Worm (Caenorhabditis elegans) whole organism, L4 larva: ENCODE data around the gene fut-6.

Experiments
- ZK546.5 ChIP-seq, 2 experiments: sonication (generic microtip); optimal IDR thresholded peaks; 2 replicates each; lab custom pipeline; 2017; ENCODE audit warnings: missing biosample characterization in 2 of 2, missing genetic modification characterization in 2 of 2
- arid-1 ChIP-seq: fragments of 200-800 bp; sonication (Bioruptor generic); conservative IDR thresholded peaks from 2 replicates; pipeline ENCODE4 v1.3.6; 2022; ENCODE audit warnings: missing genetic modification reagents, missing genetic modification characterization, missing compliant biosample characterization
- ceh-82 ChIP-seq: sonication (generic microtip); optimal IDR thresholded peaks from 2 replicates; lab custom pipeline; 2017; ENCODE audit warnings: missing biosample characterization, missing genetic modification characterization
- dpl-1 ChIP-seq: fragments of 150-350 bp; optimal IDR thresholded peaks from 2 replicates; lab custom pipeline; 2014; ENCODE audit warnings: missing biosample characterization, missing genetic modification reagents, missing genetic modification characterization
- lin-29 ChIP-seq: fragments of 200-800 bp; sonication (Bioruptor generic); IDR thresholded peaks from 2 replicates; pipeline ENCODE4 v1.3.6; 2022; ENCODE audit warnings: missing genetic modification reagents, missing genetic modification characterization, missing compliant biosample characterization
- lir-3 ChIP-seq: sonication (generic microtip); optimal IDR thresholded peaks from 2 replicates; lab custom pipeline; 2016; ENCODE audit warnings: mild to moderate bottlenecking, missing genetic modification characterization, missing compliant biosample characterization
- mxl-2 ChIP-seq: fragments of 200-800 bp; sonication (Bioruptor generic); conservative IDR thresholded peaks from 2 replicates; pipeline ENCODE4 v1.3.6; 2022; ENCODE audit warnings: missing genetic modification reagents, missing genetic modification characterization, missing compliant biosample characterization
- nhr-10 ChIP-seq: fragments of 150-350 bp; optimal IDR thresholded peaks from 2 replicates; lab custom pipeline; 2014; ENCODE audit warnings: missing biosample characterization, missing genetic modification characterization
- nhr-77 ChIP-seq: fragments of 150-350 bp; optimal IDR thresholded peaks from 2 replicates; lab custom pipeline; 2014; ENCODE audit warnings: missing biosample characterization, missing genetic modification characterization
- pha-4 ChIP-seq, 2 experiments: fragments of 150-350 bp in 1 of 2; fragments of 200-800 bp in 1 of 2; sonication (Bioruptor generic) in 1 of 2; IDR thresholded peaks in 1 of 2; optimal IDR thresholded peaks in 1 of 2; 2 replicates each; pipeline versions ENCODE4 v1.3.6 to Lab custom; 2014 to 2022; ENCODE audit warnings: missing genetic modification characterization in 2 of 2, missing genetic modification reagents in 2 of 2, missing biosample characterization in 1 of 2, missing compliant biosample characterization in 1 of 2

- TF ChIP-seq arid-1 (GFP tag; lab: Robert Waterston, UW) (no peak), ceh-82 (tag; lab: Kevin White, UChicago) (no peak), lin-29 (GFP tag; lab: Robert Waterston, UW) (no peak), dpl-1 (GFP tag; lab: Kevin White, UChicago) (no peak), nhr-10 (tag; lab: Kevin White, UChicago) (no peak), mxl-2 (no peak), pha-4 (GFP tag; IDR thresholded peaks at IDR 0.05; lab: Robert Waterston, UW) (no peak), pha-4 (tag; optimal IDR thresholded peaks at IDR 0.05; lab: Kevin White, UChicago) (no peak), lir-3 (no peak), ZK546.5 (tag; optimal IDR thresholded peaks at IDR 0.05; lab: Kevin White, UChicago) (no peak), nhr-77 (tag; lab: Kevin White, UChicago) (no peak)
These were observed 51.1 kb downstream of the fut-6 start for ce11 chrII:4604680-4605079.
